Worm (Caenorhabditis elegans): ENCODE data around the gene srab-9.

DNA sequence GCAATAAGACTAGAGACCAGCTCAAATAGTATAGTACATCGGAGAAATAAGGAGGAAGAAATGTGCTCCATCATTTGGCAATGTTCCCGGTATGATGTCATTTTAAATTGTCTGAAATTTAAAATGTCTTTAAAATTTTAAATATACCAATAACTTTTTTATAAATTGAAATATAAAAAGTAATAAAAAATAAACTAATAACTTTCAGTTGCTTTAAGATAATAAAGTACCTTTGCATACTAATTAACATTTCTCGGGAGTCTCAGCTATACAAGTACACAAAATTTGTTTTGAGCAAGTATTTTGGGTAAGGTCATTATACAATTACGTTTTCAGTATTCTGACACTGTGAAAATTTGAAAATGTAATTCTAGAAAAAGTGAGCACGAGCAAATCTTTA, 10.8 kb upstream of the srab-9 start, which contains the start of gene srab-6:
- TF ChIP-seq tbx-2 (tag; optimal IDR thresholded peaks at IDR 0.05) (no peak), nfya-1 (tag; optimal IDR thresholded peaks at IDR 0.05) (no peak), nhr-232 (tag; optimal IDR thresholded peaks at IDR 0.05) (no peak), nhr-11 (tag; optimal IDR thresholded peaks at IDR 0.05) (no peak), fax-1 (tag; optimal IDR thresholded peaks at IDR 0.05) (no peak), ceh-18 (tag; optimal IDR thresholded peaks at IDR 0.05) (no peak), eyg-1 (tag; optimal IDR thresholded peaks at IDR 0.05) (no peak), ceh-6 (GFP tag; optimal IDR thresholded peaks at IDR 0.05) (no peak), ets-4 (tag; optimal IDR thresholded peaks at IDR 0.05) (no peak), pha-4 (tag; optimal IDR thresholded peaks at IDR 0.05) (no peak), pag-3 (tag; optimal IDR thresholded peaks at IDR 0.05; ENCODE audit: borderline replicate concordance) (no peak), rnt-1 (tag; optimal IDR thresholded peaks at IDR 0.05) (no peak), K09A11.1 (tag; optimal IDR thresholded peaks at IDR 0.05; ENCODE audit: insufficient read depth) (no peak)
